Fruit fly (Drosophila melanogaster): ENCODE measurements around the gene CG15200.

CG15200 gene

dm6 chrX:11203104-11203503, 20.4 kb downstream of the CG15200 start:
- TF ChIP-seq psq (optimal IDR thresholded peaks at IDR 0.05) (no peak), h (optimal IDR thresholded peaks at IDR 0.05) (no peak), Myc (optimal IDR thresholded peaks at IDR 0.05) (no peak), Sin3A (optimal IDR thresholded peaks at IDR 0.05) (no peak), ttk (optimal IDR thresholded peaks at IDR 0.05) (no peak), insv (optimal IDR thresholded peaks at IDR 0.05) (no peak)
